Fruit fly (Drosophila melanogaster) whole organism, prepupa: Measurements from ENCODE around the gene AlkB.

Experiments
- CG11762 ChIP-seq: fragments of 200-800 bp; sonication (Bioruptor generic); optimal IDR thresholded peaks from 3 replicates; lab custom pipeline; 2016; ENCODE audit warnings: missing biosample characterization, missing genetic modification characterization; ENCODE audit not compliant: insufficient read depth
- CG31627 ChIP-seq: fragments of 200-800 bp; sonication (Bioruptor generic); optimal IDR thresholded peaks from 3 replicates; lab custom pipeline; 2016; ENCODE audit warnings: missing biosample characterization, missing genetic modification characterization
- CG6854 ChIP-seq: fragments of 200-800 bp; sonication (Bioruptor generic); optimal IDR thresholded peaks from 2 replicates; lab custom pipeline; 2017; ENCODE audit warnings: missing biosample characterization, mild to moderate bottlenecking, missing genetic modification characterization
- CG8632 ChIP-seq: fragments of 200-800 bp; sonication (Bioruptor generic); optimal IDR thresholded peaks from 3 replicates; lab custom pipeline; 2016; ENCODE audit warnings: missing biosample characterization, missing genetic modification characterization
- salr ChIP-seq, 2 experiments: fragments of 200-800 bp; sonication (Bioruptor generic); optimal IDR thresholded peaks; 3 replicates each; lab custom pipeline; 2016 to 2018; ENCODE audit warnings: missing biosample characterization in 2 of 2, missing genetic modification characterization in 2 of 2, mild to moderate bottlenecking in 1 of 2

dm6 chrX:15866032-15866431 lies 6.7 kb upstream of the AlkB start:
- TF ChIP-seq CG31627 (GFP tag; lab: Kevin White, UChicago) (no peak), salr (GFP tag; optimal IDR thresholded peaks at IDR 0.05; lab: Kevin White, UChicago) (no peak), CG6854 (GFP tag; lab: Kevin White, UChicago) (no peak), CG11762 (GFP tag; lab: Kevin White, UChicago) (no peak), CG8632 (no peak)
